Fruit fly (Drosophila melanogaster) whole organism: ENCODE measurements around the gene Ir75d.

ENCODE experiments used
- CG8478 ChIP-seq: fragments of >200 bp; optimal IDR thresholded peaks from 2 replicates; lab custom pipeline; 2018; ENCODE audit warnings: inconsistent platforms
- Dll ChIP-seq: fragments of >200 bp; optimal IDR thresholded peaks from 2 replicates; lab custom pipeline; 2017
- EcR ChIP-seq, 2 experiments: fragments of >200 bp; optimal IDR thresholded peaks; 2 replicates each; lab custom pipeline; 2017; ENCODE audit warnings: missing biosample characterization in 2 of 2, missing genetic modification characterization in 2 of 2, missing genetic modification reagents in 2 of 2
- pan ChIP-seq: fragments of >200 bp; optimal IDR thresholded peaks from 2 replicates; lab custom pipeline; 2017
- psq ChIP-seq: fragments of >200 bp; optimal IDR thresholded peaks from 2 replicates; lab custom pipeline; 2017
- usp ChIP-seq: fragments of >200 bp; optimal IDR thresholded peaks from 2 replicates; lab custom pipeline; 2017; ENCODE audit warnings: missing biosample characterization, missing genetic modification characterization, mixed read lengths

The Ir75d gene

dm6 chr3L:18911082-18911481 lies at the start of gene Ir75d:
Gene Ir75d (minus strand): TSS chr3L:18911182.
- TF ChIP-seq usp (no peak), pan (lab: Kevin White, UChicago) (no peak), EcR (GFP tag; optimal IDR thresholded peaks at IDR 0.05; lab: Kevin White, UChicago) (no peak), CG8478 (lab: Kevin White, UChicago) (no peak), psq (lab: Kevin White, UChicago) (no peak), Dll (lab: Kevin White, UChicago) (no peak)

DNA sequence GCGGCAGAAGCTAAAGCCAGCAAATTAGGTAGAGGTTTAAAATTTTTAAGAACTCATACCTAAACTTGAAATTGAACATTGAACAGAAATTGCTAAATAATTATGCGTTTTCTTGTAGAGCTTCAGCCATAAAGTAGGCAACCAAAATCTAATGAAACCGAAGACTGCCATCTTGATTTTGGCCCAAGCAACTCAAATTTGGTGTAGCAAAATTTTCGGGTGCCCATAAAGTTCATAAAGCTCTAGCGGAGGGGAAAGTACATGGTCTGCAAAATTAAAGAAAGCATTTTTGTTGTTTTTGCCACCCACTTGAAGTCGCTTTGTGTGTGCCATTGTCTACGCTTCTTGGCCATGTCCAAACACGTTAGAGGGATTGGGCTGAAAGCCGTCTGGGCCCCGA lies 46.0 kb upstream of the Ir75d start:
- TF ChIP-seq CG8478 (lab: Kevin White, UChicago) (no peak), Dll (lab: Kevin White, UChicago) (no peak), EcR (GFP tag; optimal IDR thresholded peaks at IDR 0.05; lab: Kevin White, UChicago) (no peak), psq (lab: Kevin White, UChicago) (no peak), usp (no peak)

DNA sequence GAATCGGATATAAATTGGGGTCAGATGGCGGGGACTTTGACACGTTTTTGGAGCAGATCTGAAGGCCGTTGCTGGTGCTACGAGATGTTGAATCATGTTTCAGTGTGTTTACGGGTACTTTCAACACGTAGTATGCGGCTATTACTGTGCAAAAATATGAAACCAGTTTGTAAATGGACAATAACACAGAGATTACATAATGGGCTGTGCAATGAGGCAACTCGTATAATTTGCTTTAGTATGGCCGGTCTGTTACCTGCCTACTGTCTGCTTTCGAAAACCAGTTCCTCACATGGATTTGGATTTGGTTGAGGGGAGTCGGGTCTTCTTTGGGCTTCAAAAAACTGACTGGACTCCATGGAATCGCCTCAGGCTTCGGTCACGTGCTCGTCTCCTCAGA lies 41.4 kb upstream of the Ir75d start:
- no peak for TF ChIP-seq usp
- TF ChIP-seq psq (lab: Kevin White, UChicago): no peak
- TF ChIP-seq CG8478 (lab: Kevin White, UChicago): no peak
- TF ChIP-seq Dll (lab: Kevin White, UChicago): no peak
- TF ChIP-seq pan (lab: Kevin White, UChicago): no peak
- no peak for TF ChIP-seq EcR (GFP tag; optimal IDR thresholded peaks at IDR 0.05; lab: Kevin White, UChicago)

DNA sequence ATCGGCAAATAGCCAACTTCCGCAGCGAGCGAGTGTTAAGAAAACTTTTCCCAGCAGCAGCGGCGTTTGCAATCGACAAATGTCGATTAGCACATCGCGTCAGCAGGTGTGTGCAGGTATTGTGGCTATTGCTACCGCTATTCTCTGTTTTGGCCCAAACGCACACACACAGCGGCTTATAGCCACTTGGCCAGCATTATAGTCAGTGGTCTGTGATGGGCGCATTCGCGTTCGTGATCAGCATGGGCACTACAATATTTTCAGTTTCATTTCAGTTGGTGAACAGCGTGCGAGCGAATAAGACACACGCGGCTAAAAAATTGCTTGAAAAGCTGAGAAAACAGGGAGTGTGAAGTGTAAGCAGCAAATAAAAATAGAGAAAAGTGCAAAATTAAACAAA lies 39.4 kb upstream of the Ir75d start, which contains the start of gene CG6836:
TSS of gene CG6836 (plus strand) at position 271 of the 400 bp plus-strand sequence.
- TF ChIP-seq Dll (lab: Kevin White, UChicago): no peak
- TF ChIP-seq EcR (GFP tag; optimal IDR thresholded peaks at IDR 0.05; lab: Kevin White, UChicago): no peak
- TF ChIP-seq psq (lab: Kevin White, UChicago): no peak
- TF ChIP-seq CG8478 (lab: Kevin White, UChicago): no peak
- TF ChIP-seq pan (lab: Kevin White, UChicago): no peak
- no peak for TF ChIP-seq usp

DNA sequence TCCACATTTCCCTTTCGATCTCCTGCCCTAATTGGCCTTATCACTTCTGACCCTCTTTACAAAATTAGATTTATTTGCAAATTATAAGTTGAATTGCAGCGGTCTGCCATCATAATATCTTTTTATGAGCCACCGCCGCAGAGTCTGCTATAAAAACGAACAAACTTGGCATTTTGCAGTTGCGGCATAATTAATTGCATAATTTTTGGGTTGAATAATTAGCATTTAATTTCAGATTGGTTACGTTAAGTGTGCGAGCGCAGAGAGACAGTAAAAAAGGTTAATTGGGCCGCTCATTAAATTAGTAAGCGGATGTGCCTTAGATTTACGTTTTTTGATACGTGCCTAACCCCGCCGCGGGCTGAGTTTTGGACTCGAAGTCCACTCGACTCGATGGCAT lies 38.2 kb upstream of the Ir75d start:
- TF ChIP-seq Dll (lab: Kevin White, UChicago) (no peak), usp (no peak), EcR (GFP tag; optimal IDR thresholded peaks at IDR 0.05; lab: Kevin White, UChicago) (no peak), CG8478 (lab: Kevin White, UChicago) (no peak), pan (lab: Kevin White, UChicago) (no peak), psq (lab: Kevin White, UChicago) (no peak)

DNA sequence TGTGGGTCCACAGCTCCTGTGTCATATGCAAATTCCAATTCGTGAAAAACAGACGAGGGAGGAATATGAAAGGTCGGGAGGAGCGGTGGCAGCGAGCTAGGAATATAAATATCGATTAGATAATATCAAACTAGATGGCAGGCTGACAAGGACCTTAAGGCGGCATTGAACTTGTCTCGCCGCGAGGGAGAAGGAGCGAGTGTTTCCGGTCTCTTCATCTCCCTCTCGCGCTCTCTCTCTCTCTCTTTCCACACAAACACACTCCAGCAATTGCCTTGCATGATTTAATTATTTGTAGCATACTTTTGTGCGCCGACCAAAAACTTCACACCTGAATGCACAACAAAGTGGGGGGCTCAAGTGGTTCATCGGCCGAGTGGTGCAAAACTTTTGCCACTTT lies 36.0 kb upstream of the Ir75d start:
- TF ChIP-seq EcR (GFP tag; optimal IDR thresholded peaks at IDR 0.05; lab: Kevin White, UChicago) (no peak), Dll (lab: Kevin White, UChicago) (no peak), usp (no peak), CG8478 (lab: Kevin White, UChicago) (no peak), pan (lab: Kevin White, UChicago) (no peak), psq (lab: Kevin White, UChicago) (no peak)

- no peak for TF ChIP-seq psq (lab: Kevin White, UChicago)
- TF ChIP-seq CG8478 (lab: Kevin White, UChicago): no peak
- TF ChIP-seq Dll (lab: Kevin White, UChicago): no peak
- no peak for TF ChIP-seq usp
- TF ChIP-seq pan (lab: Kevin White, UChicago): no peak
- TF ChIP-seq EcR (GFP tag; optimal IDR thresholded peaks at IDR 0.05; lab: Kevin White, UChicago): no peak
These were observed 35.0 kb upstream of the Ir75d start, which contains the start of gene CG32204 for dm6 chr3L:18945938-18946337. Gene CG32204 (minus strand): TSS chr3L:18946038.

DNA sequence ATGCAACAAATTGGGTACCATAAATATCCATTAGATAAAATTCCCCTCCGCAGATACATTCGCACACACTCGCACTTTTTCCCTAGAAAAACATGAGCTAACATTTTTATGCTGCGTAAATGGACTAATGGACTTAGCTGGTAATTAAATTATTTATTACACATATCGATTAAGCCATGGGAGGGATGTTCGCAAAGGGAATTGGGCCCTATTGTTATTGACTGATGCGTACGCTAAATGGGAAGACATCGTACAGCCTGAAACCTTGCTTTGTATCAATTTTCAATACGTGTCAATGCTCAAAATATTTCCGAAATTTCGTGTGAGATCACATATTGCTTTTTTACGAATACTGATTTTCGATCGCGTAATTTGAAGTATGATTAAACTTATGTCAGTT lies 13.8 kb upstream of the Ir75d start, which contains the start of gene CG43049:
TSS of gene CG43049 (plus strand) at position 301 of the 400 bp plus-strand sequence.
- TF ChIP-seq CG8478 (lab: Kevin White, UChicago) (no peak), usp (no peak), Dll (lab: Kevin White, UChicago) (no peak), pan (lab: Kevin White, UChicago) (no peak), psq (lab: Kevin White, UChicago) (no peak), EcR (GFP tag; optimal IDR thresholded peaks at IDR 0.05; lab: Kevin White, UChicago) (no peak)

DNA sequence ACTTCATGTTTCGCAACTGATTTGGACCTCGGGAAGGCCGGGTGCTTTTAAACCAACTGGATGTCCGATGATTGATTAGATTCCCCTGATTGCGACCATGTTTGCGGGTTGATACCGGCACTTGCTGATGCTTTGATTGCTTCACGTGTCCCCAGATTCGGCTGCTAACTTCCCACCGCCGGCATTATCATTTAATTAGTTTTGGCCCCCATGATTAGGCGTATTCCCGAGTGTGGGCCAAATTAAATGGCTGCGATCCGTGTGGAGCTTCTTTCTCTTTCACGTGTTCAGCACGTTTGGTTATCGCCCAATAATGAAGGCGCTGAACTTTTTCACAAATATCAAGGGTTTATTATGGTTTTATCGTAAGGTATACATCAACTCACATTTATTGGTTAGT lies 11.1 kb upstream of the Ir75d start, which contains the start of gene CG3819:
TSS of gene CG3819 (minus strand) at position 23 of the 400 bp plus-strand sequence.
- TF ChIP-seq Dll (lab: Kevin White, UChicago): no peak
- no peak for TF ChIP-seq usp
- TF ChIP-seq CG8478 (lab: Kevin White, UChicago): no peak
- no peak for TF ChIP-seq psq (lab: Kevin White, UChicago)
- TF ChIP-seq EcR (GFP tag; optimal IDR thresholded peaks at IDR 0.05; lab: Kevin White, UChicago): no peak
- no peak for TF ChIP-seq pan (lab: Kevin White, UChicago)

- TF ChIP-seq CG8478 (lab: Kevin White, UChicago) (no peak), usp (no peak), EcR (GFP tag; optimal IDR thresholded peaks at IDR 0.05; lab: Kevin White, UChicago) (no peak), pan (lab: Kevin White, UChicago) (no peak), Dll (lab: Kevin White, UChicago) (no peak), psq (lab: Kevin White, UChicago) (no peak)
These were observed 9.2 kb upstream of the Ir75d start, which contains the start of gene CG18223 for dm6 chr3L:18920219-18920618. Gene CG18223 (minus strand): TSS chr3L:18920319.

- TF ChIP-seq pan (lab: Kevin White, UChicago) (no peak), EcR (GFP tag; optimal IDR thresholded peaks at IDR 0.05; lab: Kevin White, UChicago) (no peak)
These were observed 6.3 kb upstream of the Ir75d start, which contains the start of gene CG6839 for dm6 chr3L:18917281-18917680. Gene CG6839 (plus strand): TSS chr3L:18917581.

- TF ChIP-seq pan (lab: Kevin White, UChicago) (no peak), psq (lab: Kevin White, UChicago) (no peak), CG8478 (lab: Kevin White, UChicago) (no peak), Dll (lab: Kevin White, UChicago) (no peak), usp (no peak), EcR (GFP tag; optimal IDR thresholded peaks at IDR 0.05; lab: Kevin White, UChicago) (no peak)
These were observed 5.5 kb upstream of the Ir75d start for dm6 chr3L:18916466-18916865.
